Worm (Caenorhabditis elegans): ENCODE measurements around the gene Y50E8A.22.

The Y50E8A.22 gene

ce11 chrV:14725409-14725808 is 23.5 kb downstream of the Y50E8A.22 start:
- no peak for TF ChIP-seq elt-3 (tag; optimal IDR thresholded peaks at IDR 0.05)

- TF ChIP-seq unc-120 (tag; optimal IDR thresholded peaks at IDR 0.05; ENCODE audit: poor library complexity, severe bottlenecking) (no peak), ham-2 (GFP tag; optimal IDR thresholded peaks at IDR 0.05) (no peak), elt-1 (tag; optimal IDR thresholded peaks at IDR 0.05; ENCODE audit: borderline replicate concordance, insufficient read depth) (no peak)
Measured at ce11 chrV:14723020-14723419, 25.9 kb downstream of the Y50E8A.22 start, which contains the start of gene R08A2.7. TSS of gene R08A2.7 (plus strand) at chrV:14723320.

ce11 chrV:14719491-14719890 is 29.4 kb downstream of the Y50E8A.22 start, which contains the start of gene R08A2.1:
TSS of gene R08A2.1 (minus strand) at chrV:14719591.
- TF ChIP-seq ham-2 (GFP tag; optimal IDR thresholded peaks at IDR 0.05): no peak
- TF ChIP-seq cnd-1 (tag; optimal IDR thresholded peaks at IDR 0.05): no peak
- no peak for TF ChIP-seq hlh-1 (tag; optimal IDR thresholded peaks at IDR 0.05)
- TF ChIP-seq nhr-12 (tag; optimal IDR thresholded peaks at IDR 0.05): no peak
- no peak for TF ChIP-seq unc-62 (GFP tag; optimal IDR thresholded peaks at IDR 0.05)
- no peak for TF ChIP-seq flh-1 (GFP tag; optimal IDR thresholded peaks at IDR 0.05)
- TF ChIP-seq nhr-28 (tag; optimal IDR thresholded peaks at IDR 0.05): no peak
- TF ChIP-seq blmp-1 (tag; optimal IDR thresholded peaks at IDR 0.05): no peak
- no peak for TF ChIP-seq lin-13 (tag; optimal IDR thresholded peaks at IDR 0.05)
- TF ChIP-seq sem-2 (GFP tag; optimal IDR thresholded peaks at IDR 0.05): no peak
- no peak for TF ChIP-seq unc-39 (tag; optimal IDR thresholded peaks at IDR 0.05)
- TF ChIP-seq ceh-83 (GFP tag; optimal IDR thresholded peaks at IDR 0.05): no peak
- no peak for TF ChIP-seq mls-2 (tag; optimal IDR thresholded peaks at IDR 0.05)
- no peak for TF ChIP-seq elt-3 (tag; optimal IDR thresholded peaks at IDR 0.05)

ce11 chrV:14716114-14716513 is 32.8 kb downstream of the Y50E8A.22 start, which contains the start of gene fbxa-147:
TSS of gene fbxa-147 (plus strand) at chrV:14716499.
- no peak for TF ChIP-seq hlh-1 (tag; optimal IDR thresholded peaks at IDR 0.05)

ce11 chrV:14715608-14716007 is 33.3 kb downstream of the Y50E8A.22 start, which contains the start of gene R08A2.2:
TSS of gene R08A2.2 (minus strand) at chrV:14715708.
- TF ChIP-seq ceh-83 (GFP tag; optimal IDR thresholded peaks at IDR 0.05) (no peak), zip-8 (tag; optimal IDR thresholded peaks at IDR 0.05) (no peak), nhr-12 (tag; optimal IDR thresholded peaks at IDR 0.05) (no peak), unc-62 (GFP tag; optimal IDR thresholded peaks at IDR 0.05) (no peak), mab-5 (tag; optimal IDR thresholded peaks at IDR 0.05) (no peak), nhr-2 (tag; optimal IDR thresholded peaks at IDR 0.05) (no peak), drap-1 (GFP tag; optimal IDR thresholded peaks at IDR 0.05) (no peak), unc-39 (tag; optimal IDR thresholded peaks at IDR 0.05) (no peak), sptf-1 (tag; optimal IDR thresholded peaks at IDR 0.05) (no peak), lsy-2 (tag; optimal IDR thresholded peaks at IDR 0.05) (no peak), nhr-76 (tag; optimal IDR thresholded peaks at IDR 0.05) (no peak), ceh-43 (GFP tag; optimal IDR thresholded peaks at IDR 0.05) (no peak), elt-1 (tag; optimal IDR thresholded peaks at IDR 0.05; ENCODE audit: borderline replicate concordance, insufficient read depth) (no peak), tbx-8 (GFP tag; optimal IDR thresholded peaks at IDR 0.05) (no peak)

- TF ChIP-seq mab-5 (tag; optimal IDR thresholded peaks at IDR 0.05): no peak
- TF ChIP-seq ceh-39 (tag; optimal IDR thresholded peaks at IDR 0.05): no peak
- no peak for TF ChIP-seq M03D4.4 (tag; optimal IDR thresholded peaks at IDR 0.05)
- TF ChIP-seq zip-8 (tag; optimal IDR thresholded peaks at IDR 0.05): no peak
- TF ChIP-seq bed-3 (GFP tag; optimal IDR thresholded peaks at IDR 0.05): no peak
- TF ChIP-seq mls-2 (tag; optimal IDR thresholded peaks at IDR 0.05): no peak
- TF ChIP-seq ces-1 (GFP tag; optimal IDR thresholded peaks at IDR 0.05): no peak
- no peak for TF ChIP-seq elt-1 (tag; optimal IDR thresholded peaks at IDR 0.05; ENCODE audit: borderline replicate concordance, insufficient read depth)
- TF ChIP-seq pha-4 (tag; optimal IDR thresholded peaks at IDR 0.05): no peak
- no peak for TF ChIP-seq hlh-1 (tag; optimal IDR thresholded peaks at IDR 0.05)
- TF ChIP-seq cnd-1 (tag; optimal IDR thresholded peaks at IDR 0.05): no peak
- no peak for TF ChIP-seq nhr-76 (tag; optimal IDR thresholded peaks at IDR 0.05)
Measured at ce11 chrV:14712316-14712715, 36.6 kb downstream of the Y50E8A.22 start, which contains the start of gene R08A2.5. TSS of gene R08A2.5 (plus strand) at chrV:14712616.
